Worm (Caenorhabditis elegans): ENCODE results near the gene twnk-1.

DNA sequence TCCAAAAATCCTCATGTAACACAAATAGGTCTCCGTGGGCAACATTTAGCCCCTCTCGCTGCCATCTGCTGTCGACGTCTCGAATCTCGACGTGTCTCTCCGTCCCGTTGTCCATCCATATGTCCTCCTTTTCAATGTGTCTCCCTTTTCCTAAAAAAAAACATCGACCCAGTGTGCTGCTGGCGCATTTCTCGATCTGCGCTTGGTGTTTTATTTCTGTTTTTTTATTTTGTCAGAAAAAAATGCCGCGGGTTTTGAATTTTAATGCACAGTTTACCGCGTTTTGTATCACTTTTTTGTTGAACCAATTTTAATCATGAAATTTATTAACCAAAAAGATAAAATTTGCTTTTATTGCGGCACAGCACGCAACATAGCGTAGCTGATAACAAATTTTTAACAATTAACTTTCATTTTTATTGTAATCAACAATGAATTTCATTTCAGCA, 15.2 kb upstream of the twnk-1 start:
- TF ChIP-seq ama-1 (optimal IDR thresholded peaks at IDR 0.05) = no peak
- TF ChIP-seq ama-1 (GFP tag; optimal IDR thresholded peaks at IDR 0.05) = no peak
- TF ChIP-seq ceh-40 (GFP tag; IDR thresholded peaks at IDR 0.05) = no peak
- no peak for TF ChIP-seq mes-4 (tag; optimal IDR thresholded peaks at IDR 0.05)
- no peak for TF ChIP-seq sptf-2 (GFP tag; optimal IDR thresholded peaks at IDR 0.05)
- no peak for TF ChIP-seq F57C9.4 (tag; optimal IDR thresholded peaks at IDR 0.05)

All from whole organism, young adult.